Fruit fly (Drosophila melanogaster): ENCODE results near the gene CG9265.

Gene CG9265

dm6 chr2L:21009310-21010119 is 61.8 kb downstream of the CG9265 start (continued):
- peak; percentile 76; the same call in 1 of the 2 replicates for TF ChIP-seq HLH3B (GFP tag; IDR thresholded peaks at IDR 0.05)
- TF ChIP-seq CG4617 (GFP tag; optimal IDR thresholded peaks at IDR 0.05; ENCODE audit: borderline replicate concordance): peak; percentile 35
- peak; percentile 34 for TF ChIP-seq NC2α (GFP tag; optimal IDR thresholded peaks at IDR 0.05)
- peak; percentile 57; the same call in 2 of the 3 replicates for TF ChIP-seq gce (GFP tag; IDR thresholded peaks at IDR 0.05)
- TF ChIP-seq fd102C (GFP tag; optimal IDR thresholded peaks at IDR 0.05): peak; percentile 81
- no peak for TF ChIP-seq Hey (tag; optimal IDR thresholded peaks at IDR 0.05)
- peak; percentile 61; the same call in 1 of the 2 replicates for TF ChIP-seq ranshi (GFP tag; IDR thresholded peaks at IDR 0.05)
- TF ChIP-seq CG15514 (GFP tag; optimal IDR thresholded peaks at IDR 0.05): no peak
- TF ChIP-seq CG8290 (GFP tag; optimal IDR thresholded peaks at IDR 0.05): peak; percentile 83
- peak; percentile 11 to 53 for TF ChIP-seq CG8290 (tag; optimal IDR thresholded peaks at IDR 0.05)
- TF ChIP-seq croc (GFP tag; conservative IDR thresholded peaks at IDR 0.05): peak; percentile 78
- peak; percentile 89 for TF ChIP-seq CG4404 (GFP tag; IDR thresholded peaks at IDR 0.05)
- TF ChIP-seq CG10543 (GFP tag; optimal IDR thresholded peaks at IDR 0.05): no peak
- peak; percentile 58 for TF ChIP-seq Lhr (GFP tag; optimal IDR thresholded peaks at IDR 0.05)
- peak; percentile 66 for TF ChIP-seq gt (GFP tag; IDR thresholded peaks at IDR 0.05)
- no peak for TF ChIP-seq HLH4C (GFP tag; IDR thresholded peaks at IDR 0.05; ENCODE audit: partially characterized antibody)
- peak; percentile 87 for TF ChIP-seq nmo (GFP tag; optimal IDR thresholded peaks at IDR 0.05)
- peak; percentile 78 for TF ChIP-seq sim (GFP tag; IDR thresholded peaks at IDR 0.05)
- TF ChIP-seq mirr (GFP tag; optimal IDR thresholded peaks at IDR 0.05): no peak
- TF ChIP-seq CG10654 (GFP tag; optimal IDR thresholded peaks at IDR 0.05): peak; percentile 84
- TF ChIP-seq CG17568 (GFP tag; optimal IDR thresholded peaks at IDR 0.05): peak; percentile 52
- peak; percentile 61 for TF ChIP-seq lab (GFP tag; optimal IDR thresholded peaks at IDR 0.05)
- no peak for TF ChIP-seq cas (GFP tag; IDR thresholded peaks at IDR 0.05)
- peak; percentile 57 for TF ChIP-seq ssp (GFP tag; IDR thresholded peaks at IDR 0.05)
- no peak for TF ChIP-seq Dll (GFP tag; IDR thresholded peaks at IDR 0.05; ENCODE audit: partially characterized antibody)
- TF ChIP-seq CG16863 (GFP tag; optimal IDR thresholded peaks at IDR 0.05): peak; percentile 71
- no peak for TF ChIP-seq emc (GFP tag; optimal IDR thresholded peaks at IDR 0.05)
- peak; percentile 56 for TF ChIP-seq CG9609 (GFP tag; optimal IDR thresholded peaks at IDR 0.05)
- peak; percentile 48 for TF ChIP-seq Hmx (GFP tag; optimal IDR thresholded peaks at IDR 0.05)
- no peak for TF ChIP-seq schlank (tag; optimal IDR thresholded peaks at IDR 0.05)
- peak; percentile 26 for TF ChIP-seq slou (GFP tag; optimal IDR thresholded peaks at IDR 0.05)
- TF ChIP-seq Bdp1 (GFP tag; optimal IDR thresholded peaks at IDR 0.05): peak; percentile 36
- TF ChIP-seq CG9437 (GFP tag; optimal IDR thresholded peaks at IDR 0.05): peak; percentile 38
- no peak for TF ChIP-seq Opbp (GFP tag; IDR thresholded peaks at IDR 0.05; ENCODE audit: partially characterized antibody)
- TF ChIP-seq CG4707 (GFP tag; optimal IDR thresholded peaks at IDR 0.05): peak; percentile 65
- TF ChIP-seq CG9817 (tag; optimal IDR thresholded peaks at IDR 0.05): peak; percentile 6
- no peak for TF ChIP-seq CG2129 (GFP tag; IDR thresholded peaks at IDR 0.05; ENCODE audit: partially characterized antibody)
- TF ChIP-seq Fer1 (GFP tag; optimal IDR thresholded peaks at IDR 0.05): peak; percentile 5
- peak; percentile 86 for TF ChIP-seq CG15601 (tag; optimal IDR thresholded peaks at IDR 0.05)
- peak; percentile 76 for TF ChIP-seq peb (GFP tag; IDR thresholded peaks at IDR 0.05)
- TF ChIP-seq CG3163 (GFP tag; optimal IDR thresholded peaks at IDR 0.05): peak; percentile 7
- TF ChIP-seq fd64A (GFP tag; optimal IDR thresholded peaks at IDR 0.05): peak; percentile 32
- peak; percentile 56 for TF ChIP-seq CG17385 (GFP tag; optimal IDR thresholded peaks at IDR 0.05)
- TF ChIP-seq scrt (GFP tag; optimal IDR thresholded peaks at IDR 0.05): peak; percentile 31
- TF ChIP-seq bab2 (GFP tag; optimal IDR thresholded peaks at IDR 0.05): peak; percentile 70
- TF ChIP-seq CG11695 (GFP tag; IDR thresholded peaks at IDR 0.05): peak; percentile 80
- TF ChIP-seq CG17829 (tag; optimal IDR thresholded peaks at IDR 0.05): peak; percentile 93
- peak; percentile 77 for TF ChIP-seq CG1602 (GFP tag; optimal IDR thresholded peaks at IDR 0.05)
- TF ChIP-seq nerfin-2 (GFP tag; IDR thresholded peaks at IDR 0.05; ENCODE audit: partially characterized antibody): no peak

All from whole organism, embryonic.